Worm (Caenorhabditis elegans) whole organism, L3 larva: ENCODE measurements around the gene F53F4.18.
A peak's percentile ranks its signal among the peaks of the same experiment; 100 is the strongest.

Source experiments
- ZK546.5 ChIP-seq: sonication (generic microtip); optimal IDR thresholded peaks from 2 replicates; lab custom pipeline; 2017; ENCODE audit warnings: missing biosample characterization, missing genetic modification characterization
- ceh-16 ChIP-seq: sonication (generic microtip); optimal IDR thresholded peaks from 2 replicates; lab custom pipeline; 2017; ENCODE audit warnings: missing biosample characterization, missing genetic modification characterization
- ceh-82 ChIP-seq: fragments of 150-350 bp; optimal IDR thresholded peaks from 2 replicates; lab custom pipeline; 2014; ENCODE audit warnings: missing biosample characterization, missing genetic modification characterization
- daf-12 ChIP-seq: fragments of 150-350 bp; optimal IDR thresholded peaks from 2 replicates; lab custom pipeline; 2014; ENCODE audit warnings: missing biosample characterization, missing genetic modification reagents, missing genetic modification characterization
- egl-27 ChIP-seq: sonication (generic microtip); optimal IDR thresholded peaks from 4 replicates; lab custom pipeline; 2017; ENCODE audit warnings: missing biosample characterization, missing genetic modification reagents, missing genetic modification characterization
- elt-1 ChIP-seq: fragments of 150-350 bp; optimal IDR thresholded peaks from 2 replicates; lab custom pipeline; 2014; ENCODE audit warnings: missing biosample characterization, missing genetic modification characterization
- elt-2 ChIP-seq: sonication (generic microtip); optimal IDR thresholded peaks from 2 replicates; lab custom pipeline; 2016; ENCODE audit warnings: missing genetic modification reagents, mild to moderate bottlenecking, missing genetic modification characterization, missing compliant biosample characterization
- elt-3 ChIP-seq, 3 experiments: fragments of 150-350 bp in 1 of 3; sonication (generic microtip) in 2 of 3; optimal IDR thresholded peaks; 2 replicates in 2 of 3; 4 replicates in 1 of 3; lab custom pipeline; 2014 to 2017; ENCODE audit warnings: missing biosample characterization in 3 of 3, missing genetic modification characterization in 3 of 3
- fkh-10 ChIP-seq: sonication (generic microtip); optimal IDR thresholded peaks from 2 replicates; lab custom pipeline; 2017; ENCODE audit warnings: missing biosample characterization, missing genetic modification reagents, missing genetic modification characterization
- fkh-2 ChIP-seq: fragments of 150-350 bp; optimal IDR thresholded peaks from 2 replicates; lab custom pipeline; 2014; ENCODE audit warnings: missing biosample characterization, missing genetic modification reagents, missing genetic modification characterization
- fos-1 ChIP-seq: fragments of 150-350 bp; optimal IDR thresholded peaks from 2 replicates; lab custom pipeline; 2014; ENCODE audit warnings: missing biosample characterization, missing genetic modification characterization
- hmg-11 ChIP-seq: sonication (generic microtip); optimal IDR thresholded peaks from 2 replicates; lab custom pipeline; 2016; ENCODE audit warnings: missing genetic modification characterization, missing compliant biosample characterization
- jun-1 ChIP-seq: fragments of 150-350 bp; optimal IDR thresholded peaks from 2 replicates; lab custom pipeline; 2014; ENCODE audit warnings: missing biosample characterization, missing genetic modification reagents, missing genetic modification characterization
- lin-15B ChIP-seq: fragments of 150-350 bp; optimal IDR thresholded peaks from 2 replicates; lab custom pipeline; 2014; ENCODE audit warnings: missing biosample characterization, missing genetic modification characterization
- lin-39 ChIP-seq: fragments of 150-350 bp; optimal IDR thresholded peaks from 2 replicates; lab custom pipeline; 2018; ENCODE audit warnings: missing biosample characterization, missing genetic modification reagents, missing genetic modification characterization
- nhr-23 ChIP-seq: fragments of 150-350 bp; optimal IDR thresholded peaks from 2 replicates; lab custom pipeline; 2014; ENCODE audit warnings: missing biosample characterization, missing genetic modification reagents, missing genetic modification characterization
- nhr-237 ChIP-seq: fragments of 150-350 bp; optimal IDR thresholded peaks from 2 replicates; lab custom pipeline; 2014; ENCODE audit warnings: missing biosample characterization, missing genetic modification characterization
- nhr-25 ChIP-seq: sonication (generic microtip); optimal IDR thresholded peaks from 2 replicates; lab custom pipeline; 2017; ENCODE audit warnings: missing biosample characterization, missing genetic modification characterization
- nhr-43 ChIP-seq: sonication (generic microtip); optimal IDR thresholded peaks from 2 replicates; lab custom pipeline; 2016; ENCODE audit warnings: mild to moderate bottlenecking, missing genetic modification characterization, missing compliant biosample characterization; ENCODE audit not compliant: poor library complexity, severe bottlenecking
- nhr-76 ChIP-seq: fragments of 150-350 bp; sonication (generic microtip); optimal IDR thresholded peaks from 5 replicates; lab custom pipeline; 2014; ENCODE audit warnings: missing biosample characterization, missing genetic modification characterization
- nhr-77 ChIP-seq: fragments of 150-350 bp; optimal IDR thresholded peaks from 2 replicates; lab custom pipeline; 2014; ENCODE audit warnings: missing biosample characterization, missing genetic modification characterization
- pqm-1 ChIP-seq: fragments of 150-350 bp; optimal IDR thresholded peaks from 2 replicates; lab custom pipeline; 2017; ENCODE audit warnings: missing biosample characterization, missing genetic modification characterization, inconsistent platforms
- sea-2 ChIP-seq: fragments of 150-350 bp; sonication (generic microtip); optimal IDR thresholded peaks from 4 replicates; lab custom pipeline; 2014; ENCODE audit warnings: missing biosample characterization, missing genetic modification reagents, missing genetic modification characterization
- skn-1 ChIP-seq: fragments of 150-350 bp; optimal IDR thresholded peaks from 2 replicates; lab custom pipeline; 2014; ENCODE audit warnings: missing biosample characterization, missing genetic modification characterization
- snpc-4 ChIP-seq: fragments of 150-350 bp; optimal IDR thresholded peaks from 2 replicates; lab custom pipeline; 2014; ENCODE audit warnings: missing biosample characterization, missing genetic modification characterization
- tbx-2 ChIP-seq: sonication (generic microtip); optimal IDR thresholded peaks from 2 replicates; lab custom pipeline; 2016; ENCODE audit warnings: mild to moderate bottlenecking, missing genetic modification characterization, missing compliant biosample characterization
- unc-39 ChIP-seq: sonication (generic microtip); optimal IDR thresholded peaks from 4 replicates; lab custom pipeline; 2017; ENCODE audit warnings: missing biosample characterization, missing genetic modification characterization
- zag-1 ChIP-seq: fragments of 150-350 bp; optimal IDR thresholded peaks from 2 replicates; lab custom pipeline; 2014; ENCODE audit warnings: missing biosample characterization, missing genetic modification characterization
- ztf-4 ChIP-seq: fragments of 150-350 bp; optimal IDR thresholded peaks from 2 replicates; lab custom pipeline; 2014; ENCODE audit warnings: missing biosample characterization, missing genetic modification characterization

F53F4.18 gene

ce11 chrV:13606651-13607242 is 16.8 kb downstream of the F53F4.18 start, which contains the start of gene fmo-4:
fmo-4 (minus strand) TSS chrV:13606701.
- TF ChIP-seq nhr-43 (tag; lab: Kevin White, UChicago) (peak; percentile 96), lin-39 (no peak), nhr-25 (tag; lab: Kevin White, UChicago) (peak; percentile 27)

- peak; percentile 44 for TF ChIP-seq nhr-23 (tag; lab: Kevin White, UChicago)
- TF ChIP-seq egl-27 = no peak
- no peak for TF ChIP-seq fkh-2 (tag; lab: Kevin White, UChicago)
- peak; percentile 12 for TF ChIP-seq nhr-43 (tag; lab: Kevin White, UChicago)
Measured at ce11 chrV:13608486-13608885, 18.6 kb downstream of the F53F4.18 start.

ce11 chrV:13609806-13610205 is 19.9 kb downstream of the F53F4.18 start:
- TF ChIP-seq elt-1 (tag; lab: Kevin White, UChicago) (no peak), ceh-16 (tag; lab: Kevin White, UChicago) (no peak), nhr-23 (tag; lab: Kevin White, UChicago) (peak; percentile 66), sea-2 (GFP tag; lab: Kevin White, UChicago) (no peak), snpc-4 (no peak), jun-1 (no peak), ZK546.5 (tag; lab: Kevin White, UChicago) (no peak)

ce11 chrV:13611782-13612181 is 21.9 kb downstream of the F53F4.18 start, which contains the start of gene spig-9:
spig-9 (minus strand) TSS chrV:13611882.
- TF ChIP-seq fkh-10 (GFP tag; lab: Kevin White, UChicago) (no peak), snpc-4 (no peak), jun-1 (no peak), zag-1 (no peak), tbx-2 (tag; lab: Kevin White, UChicago) (no peak), pqm-1 (tag; lab: Kevin White, UChicago) (no peak), hmg-11 (no peak), skn-1 (tag; lab: Kevin White, UChicago) (no peak), ztf-4 (tag; lab: Kevin White, UChicago) (no peak), nhr-25 (tag; lab: Kevin White, UChicago) (no peak), nhr-76 (no peak), fkh-2 (tag; lab: Kevin White, UChicago) (no peak), nhr-23 (tag; lab: Kevin White, UChicago) (no peak), nhr-43 (tag; lab: Kevin White, UChicago) (no peak), ceh-82 (tag; lab: Kevin White, UChicago) (no peak), elt-2 (tag; lab: Kevin White, UChicago) (no peak), nhr-237 (tag; lab: Kevin White, UChicago) (no peak)

ce11 chrV:13613870-13614269 is 23.9 kb downstream of the F53F4.18 start, which contains the start of gene F53F4.7:
F53F4.7 (minus strand) TSS chrV:13613970.
- TF ChIP-seq ZK546.5 (tag; lab: Kevin White, UChicago) (no peak), egl-27 (no peak), hmg-11 (no peak), lin-39 (no peak), snpc-4 (no peak), lin-15B (tag; lab: Kevin White, UChicago) (no peak), nhr-25 (tag; lab: Kevin White, UChicago) (no peak), ztf-4 (tag; lab: Kevin White, UChicago) (no peak), jun-1 (no peak)

- TF ChIP-seq jun-1 (no peak), ceh-82 (tag; lab: Kevin White, UChicago) (no peak), fos-1 (tag; lab: Kevin White, UChicago) (no peak), ceh-16 (tag; lab: Kevin White, UChicago) (no peak), sea-2 (GFP tag; lab: Kevin White, UChicago) (no peak), daf-12 (no peak), ztf-4 (tag; lab: Kevin White, UChicago) (no peak), nhr-77 (tag; lab: Kevin White, UChicago) (no peak), hmg-11 (no peak), fkh-2 (tag; lab: Kevin White, UChicago) (no peak), nhr-25 (tag; lab: Kevin White, UChicago) (no peak), snpc-4 (no peak), lin-15B (tag; lab: Kevin White, UChicago) (no peak), elt-1 (tag; lab: Kevin White, UChicago) (no peak), unc-39 (tag; lab: Kevin White, UChicago) (no peak), tbx-2 (tag; lab: Kevin White, UChicago) (no peak), pqm-1 (tag; lab: Kevin White, UChicago) (no peak), elt-3 (tag; optimal IDR thresholded peaks at IDR 0.05; lab: Kevin White, UChicago) (no peak)
- TF ChIP-seq, all 47 proteins: peak for 0
Measured at ce11 chrV:13619752-13620151, 29.8 kb downstream of the F53F4.18 start, which contains the start of gene srd-11. srd-11 (minus strand) TSS chrV:13619852.
